Fruit fly (Drosophila melanogaster): ENCODE data around the gene CG10341.
A peak's percentile ranks its signal among the peaks of the same experiment; 100 is the strongest.

- TF ChIP-seq CG7368 (GFP tag; optimal IDR thresholded peaks at IDR 0.05): peak; percentile 67
- TF ChIP-seq Eip75B (GFP tag; optimal IDR thresholded peaks at IDR 0.05): peak; percentile 86
- TF ChIP-seq CG10631 (GFP tag; optimal IDR thresholded peaks at IDR 0.05): peak; percentile 92
- TF ChIP-seq CG8119 (GFP tag; IDR thresholded peaks at IDR 0.05): peak; percentile 84
- TF ChIP-seq Eip93F (GFP tag; optimal IDR thresholded peaks at IDR 0.05): peak; percentile 88
- TF ChIP-seq CG3919 (GFP tag; optimal IDR thresholded peaks at IDR 0.05): peak; percentile 78
- TF ChIP-seq lz (GFP tag; optimal IDR thresholded peaks at IDR 0.05): peak; percentile 96
- no peak for TF ChIP-seq CG16779 (tag; optimal IDR thresholded peaks at IDR 0.05)
- TF ChIP-seq Gug (GFP tag; IDR thresholded peaks at IDR 0.05): peak; percentile 77
- peak; percentile 90 for TF ChIP-seq Lpt (GFP tag; optimal IDR thresholded peaks at IDR 0.05)
- TF ChIP-seq Met (GFP tag; optimal IDR thresholded peaks at IDR 0.05): peak; percentile 87
- TF ChIP-seq CG11762 (GFP tag; optimal IDR thresholded peaks at IDR 0.05; ENCODE audit: insufficient read depth): peak; percentile 35
- peak; percentile 62 for TF ChIP-seq CG4318 (GFP tag; optimal IDR thresholded peaks at IDR 0.05)
Measured at dm6 chr2L:18705617-18706046, 7.1 kb downstream of the CG10341 start, which contains the start of gene Jwa.

Data from whole organism, prepupa.